Fruit fly (Drosophila melanogaster) whole organism: ENCODE data around the gene brv1.

Source experiments
- CG8478 ChIP-seq: fragments of >200 bp; optimal IDR thresholded peaks from 2 replicates; lab custom pipeline; 2018; ENCODE audit warnings: inconsistent platforms
- Dll ChIP-seq: fragments of >200 bp; optimal IDR thresholded peaks from 2 replicates; lab custom pipeline; 2017
- EcR ChIP-seq, 2 experiments: fragments of >200 bp; optimal IDR thresholded peaks; 2 replicates each; lab custom pipeline; 2017; ENCODE audit warnings: missing biosample characterization in 2 of 2, missing genetic modification characterization in 2 of 2, missing genetic modification reagents in 2 of 2
- pan ChIP-seq: fragments of >200 bp; optimal IDR thresholded peaks from 2 replicates; lab custom pipeline; 2017
- psq ChIP-seq: fragments of >200 bp; optimal IDR thresholded peaks from 2 replicates; lab custom pipeline; 2017
- usp ChIP-seq: fragments of >200 bp; optimal IDR thresholded peaks from 2 replicates; lab custom pipeline; 2017; ENCODE audit warnings: missing biosample characterization, missing genetic modification characterization, mixed read lengths

DNA sequence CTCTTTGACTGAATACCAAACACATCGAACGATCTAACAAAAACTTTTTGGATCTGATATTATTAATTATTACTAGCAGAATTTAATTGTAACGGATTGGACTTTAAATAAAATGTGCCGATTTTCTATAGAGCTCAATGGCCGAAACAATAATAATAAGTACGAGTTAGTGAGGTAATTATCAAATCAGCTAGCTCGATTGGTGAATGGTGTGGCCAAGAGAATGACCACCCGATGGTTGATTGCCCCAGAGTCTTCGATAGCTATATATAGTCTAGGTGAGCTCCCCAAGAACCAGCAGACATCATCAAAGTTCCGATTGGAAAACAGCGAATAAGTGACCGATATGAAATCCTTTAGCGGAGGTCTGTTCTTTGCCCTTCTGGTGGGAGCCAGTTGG, 33.1 kb upstream of the brv1 start, which contains the start of gene Cpr76Bb:
- TF ChIP-seq pan (lab: Kevin White, UChicago) (no peak), CG8478 (no peak), usp (no peak), psq (no peak), EcR (GFP tag; optimal IDR thresholded peaks at IDR 0.05; lab: Kevin White, UChicago) (no peak), Dll (lab: Kevin White, UChicago) (no peak)
